Fruit fly (Drosophila melanogaster) whole organism, embryonic: Measurements from ENCODE around the gene Spec2.

ENCODE experiments used
- Awh ChIP-seq: fragments of 200-800 bp; sonication (Bioruptor generic); IDR thresholded peaks from 2 replicates; pipeline ENCODE4, ENCODE4 v1.3.6; 2022; ENCODE audit warnings: missing biosample characterization, missing genetic modification characterization
- CG11696 ChIP-seq: fragments of 200-800 bp; sonication (Bioruptor generic); IDR thresholded peaks from 2 replicates; pipeline ENCODE4 v1.3.6; 2022; ENCODE audit warnings: missing biosample characterization, missing genetic modification characterization
- CG12104 ChIP-seq: fragments of 200-800 bp; sonication (Bioruptor generic); optimal IDR thresholded peaks from 3 replicates; lab custom pipeline; 2016; ENCODE audit warnings: missing biosample characterization, missing genetic modification characterization
- CG12155 ChIP-seq: fragments of 200-800 bp; sonication (Bioruptor generic); optimal IDR thresholded peaks from 3 replicates; lab custom pipeline; 2016; ENCODE audit warnings: missing biosample characterization, missing genetic modification characterization
- CG12391 ChIP-seq: fragments of 200-800 bp; sonication (Bioruptor generic); optimal IDR thresholded peaks from 3 replicates; lab custom pipeline; 2018; ENCODE audit warnings: missing biosample characterization, mild to moderate bottlenecking, missing genetic modification characterization, moderate library complexity
- CG14014 ChIP-seq: fragments of 200-800 bp; sonication (Bioruptor generic); IDR thresholded peaks from 2 replicates; pipeline ENCODE4 v1.3.6; 2022; ENCODE audit warnings: missing biosample characterization, missing genetic modification characterization
- CG1529 ChIP-seq: fragments of 200-800 bp; sonication (Bioruptor generic); optimal IDR thresholded peaks from 3 replicates; lab custom pipeline; 2018; ENCODE audit warnings: missing biosample characterization, missing genetic modification characterization
- CG15696 ChIP-seq: fragments of 200-800 bp; sonication (Bioruptor generic); optimal IDR thresholded peaks from 2 replicates; lab custom pipeline; 2019; ENCODE audit warnings: missing biosample characterization, mild to moderate bottlenecking, missing genetic modification characterization, moderate library complexity
- CG16813 ChIP-seq: fragments of 200-800 bp; sonication (Bioruptor generic); IDR thresholded peaks from 3 replicates; pipeline ENCODE4 v1.3.6; 2022; ENCODE audit warnings: missing biosample characterization, missing genetic modification characterization; ENCODE audit not compliant: partially characterized antibody
- CG2120 ChIP-seq: fragments of 200-800 bp; sonication (Bioruptor generic); optimal IDR thresholded peaks from 3 replicates; lab custom pipeline; 2016; ENCODE audit warnings: missing biosample characterization, missing genetic modification characterization
- CG2129 ChIP-seq: fragments of 200-800 bp; sonication (Bioruptor generic); IDR thresholded peaks from 2 replicates; pipeline ENCODE4 v1.3.6; 2022; ENCODE audit warnings: missing biosample characterization, missing genetic modification characterization; ENCODE audit not compliant: partially characterized antibody
- CG2875 ChIP-seq: fragments of 200-800 bp; sonication (Bioruptor generic); optimal IDR thresholded peaks from 2 replicates; lab custom pipeline; 2017; ENCODE audit warnings: missing biosample characterization, mild to moderate bottlenecking, missing genetic modification characterization, missing genetic modification reagents
- CG2889 ChIP-seq: fragments of 200-800 bp; sonication (Bioruptor generic); IDR thresholded peaks from 3 replicates; pipeline ENCODE4 v1.3.6; 2022; ENCODE audit warnings: missing biosample characterization, missing genetic modification characterization
- CG31388 ChIP-seq: fragments of 200-800 bp; sonication (Bioruptor generic); optimal IDR thresholded peaks from 2 replicates; lab custom pipeline; 2016; ENCODE audit warnings: missing biosample characterization, missing genetic modification characterization
- CG3407 ChIP-seq: fragments of 200-800 bp; sonication (Bioruptor generic); optimal IDR thresholded peaks from 2 replicates; lab custom pipeline; 2018; ENCODE audit warnings: missing biosample characterization, mild to moderate bottlenecking, missing genetic modification characterization
- CG6791 ChIP-seq: fragments of 200-800 bp; sonication (Bioruptor generic); IDR thresholded peaks from 3 replicates; pipeline ENCODE4 v1.3.6; 2022; ENCODE audit warnings: missing biosample characterization, missing genetic modification characterization; ENCODE audit not compliant: partially characterized antibody
- CG6854 ChIP-seq: fragments of 200-800 bp; sonication (Bioruptor generic); optimal IDR thresholded peaks from 3 replicates; lab custom pipeline; 2017; ENCODE audit warnings: missing biosample characterization, mild to moderate bottlenecking, missing genetic modification characterization
- CG7745 ChIP-seq: fragments of 200-800 bp; sonication (Bioruptor generic); optimal IDR thresholded peaks from 2 replicates; lab custom pipeline; 2018; ENCODE audit warnings: missing biosample characterization, mild to moderate bottlenecking, missing genetic modification characterization, moderate library complexity
- CG8765 ChIP-seq: fragments of 200-800 bp; sonication (Bioruptor generic); IDR thresholded peaks from 2 replicates; pipeline ENCODE4 v1.3.6; 2022; ENCODE audit warnings: missing biosample characterization, missing genetic modification characterization
- CG8924 ChIP-seq: fragments of 200-800 bp; optimal IDR thresholded peaks from 3 replicates; lab custom pipeline; 2019; ENCODE audit warnings: missing biosample characterization, mild to moderate bottlenecking, missing genetic modification characterization, moderate library complexity
- CG9215 ChIP-seq: fragments of 200-800 bp; sonication (Bioruptor generic); IDR thresholded peaks from 2 replicates; pipeline ENCODE4 v1.3.6; 2022; ENCODE audit warnings: missing biosample characterization, missing genetic modification characterization
- CG9609 ChIP-seq: fragments of 200-800 bp; sonication (Bioruptor generic); optimal IDR thresholded peaks from 3 replicates; lab custom pipeline; 2016; ENCODE audit warnings: missing biosample characterization, missing genetic modification characterization
- Camta ChIP-seq: fragments of 200-800 bp; sonication (Bioruptor generic); optimal IDR thresholded peaks from 2 replicates; lab custom pipeline; 2016; ENCODE audit warnings: missing biosample characterization, missing genetic modification characterization
- Fer2 ChIP-seq: fragments of 200-800 bp; sonication (Bioruptor generic); optimal IDR thresholded peaks from 2 replicates; lab custom pipeline; 2018; ENCODE audit warnings: missing biosample characterization, mild to moderate bottlenecking, missing genetic modification characterization, moderate library complexity
- Gug ChIP-seq: fragments of 200-800 bp; sonication (Bioruptor generic); IDR thresholded peaks from 4 replicates; pipeline ENCODE4 v1.3.6; 2022; ENCODE audit warnings: missing biosample characterization, missing genetic modification characterization
- Hr39 ChIP-seq: fragments of >200 bp; optimal IDR thresholded peaks from 2 replicates; lab custom pipeline; 2017
- Max ChIP-seq: fragments of 200-800 bp; sonication (Bioruptor generic); optimal IDR thresholded peaks from 2 replicates; lab custom pipeline; 2016; ENCODE audit warnings: missing biosample characterization, mild to moderate bottlenecking, missing genetic modification characterization
- Opbp ChIP-seq: fragments of 200-800 bp; sonication (Bioruptor generic); IDR thresholded peaks from 3 replicates; pipeline ENCODE4 v1.3.6; 2022; ENCODE audit warnings: missing biosample characterization, missing genetic modification characterization; ENCODE audit not compliant: partially characterized antibody
- Xrp1 ChIP-seq: fragments of 200-800 bp; sonication (Bioruptor generic); IDR thresholded peaks from 2 replicates; pipeline ENCODE4 v1.3.6; 2022; ENCODE audit warnings: missing biosample characterization, missing genetic modification characterization
- YL-1 ChIP-seq: fragments of 200-800 bp; sonication (Bioruptor generic); optimal IDR thresholded peaks from 3 replicates; lab custom pipeline; 2017; ENCODE audit warnings: missing biosample characterization, mild to moderate bottlenecking, missing genetic modification characterization
- bbx ChIP-seq: fragments of 200-800 bp; sonication (Bioruptor generic); IDR thresholded peaks from 2 replicates; pipeline ENCODE4 v1.3.6; 2022; ENCODE audit warnings: missing biosample characterization, missing genetic modification characterization; ENCODE audit not compliant: partially characterized antibody
- cas ChIP-seq: fragments of 200-800 bp; sonication (Bioruptor generic); IDR thresholded peaks from 2 replicates; pipeline ENCODE4 v1.3.6; 2022; ENCODE audit warnings: missing biosample characterization, missing genetic modification characterization
- chm ChIP-seq: fragments of 200-800 bp; sonication (Bioruptor generic); IDR thresholded peaks from 2 replicates; pipeline ENCODE4 v1.3.6; 2022; ENCODE audit warnings: missing biosample characterization, missing genetic modification characterization
- da ChIP-seq: fragments of 200-800 bp; sonication (Bioruptor generic); optimal IDR thresholded peaks from 2 replicates; lab custom pipeline; 2016; ENCODE audit warnings: missing biosample characterization, missing genetic modification characterization
- dimm ChIP-seq: fragments of 200-800 bp; sonication (Bioruptor generic); IDR thresholded peaks from 2 replicates; pipeline ENCODE4 v1.3.6; 2022; ENCODE audit warnings: missing biosample characterization, missing genetic modification characterization
- dmrt11E ChIP-seq: fragments of 200-800 bp; sonication (Bioruptor generic); optimal IDR thresholded peaks from 3 replicates; lab custom pipeline; 2018; ENCODE audit warnings: missing biosample characterization, mild to moderate bottlenecking, missing genetic modification characterization, moderate library complexity
- exex ChIP-seq: fragments of 200-800 bp; sonication (Bioruptor generic); optimal IDR thresholded peaks from 4 replicates; lab custom pipeline; 2018; ENCODE audit warnings: missing biosample characterization, mild to moderate bottlenecking, missing genetic modification characterization, moderate library complexity
- gcm2 ChIP-seq: fragments of 200-800 bp; sonication (Bioruptor generic); optimal IDR thresholded peaks from 2 replicates; lab custom pipeline; 2016; ENCODE audit warnings: missing biosample characterization, missing genetic modification characterization
- gsb-n ChIP-seq: fragments of 200-800 bp; sonication (Bioruptor generic); optimal IDR thresholded peaks from 3 replicates; lab custom pipeline; 2018; ENCODE audit warnings: missing biosample characterization, mild to moderate bottlenecking, missing genetic modification characterization
- nau ChIP-seq: fragments of 200-800 bp; sonication (Bioruptor generic); optimal IDR thresholded peaks from 3 replicates; lab custom pipeline; 2017; ENCODE audit warnings: missing biosample characterization, mild to moderate bottlenecking, missing genetic modification characterization, missing genetic modification reagents
- psq ChIP-seq: fragments of 200-800 bp; sonication (Bioruptor generic); optimal IDR thresholded peaks from 2 replicates; lab custom pipeline; 2017; ENCODE audit warnings: missing biosample characterization, missing genetic modification characterization
- pum ChIP-seq: fragments of 200-800 bp; sonication (Bioruptor generic); optimal IDR thresholded peaks from 2 replicates; lab custom pipeline; 2016; ENCODE audit warnings: missing biosample characterization, missing genetic modification characterization
- row ChIP-seq: fragments of 200-800 bp; sonication (Bioruptor generic); IDR thresholded peaks from 3 replicates; pipeline ENCODE4 v1.3.6; 2022; ENCODE audit warnings: missing biosample characterization, missing genetic modification characterization
- salm ChIP-seq: fragments of 200-800 bp; sonication (Bioruptor generic); optimal IDR thresholded peaks from 2 replicates; lab custom pipeline; 2018; ENCODE audit warnings: missing biosample characterization, mild to moderate bottlenecking, missing genetic modification characterization
- slp2 ChIP-seq: fragments of 200-800 bp; sonication (Bioruptor generic); optimal IDR thresholded peaks from 2 replicates; lab custom pipeline; 2016; ENCODE audit warnings: missing biosample characterization, missing genetic modification characterization
- sna ChIP-seq: fragments of 200-800 bp; sonication (Bioruptor generic); IDR thresholded peaks from 2 replicates; pipeline ENCODE4 v1.3.6; 2022; ENCODE audit warnings: missing biosample characterization, missing genetic modification characterization; ENCODE audit not compliant: partially characterized antibody
- tin ChIP-seq: fragments of 200-800 bp; sonication (Bioruptor generic); optimal IDR thresholded peaks from 3 replicates; lab custom pipeline; 2016; ENCODE audit warnings: missing biosample characterization, missing genetic modification characterization
- trh ChIP-seq: fragments of 200-800 bp; sonication (Bioruptor generic); optimal IDR thresholded peaks from 2 replicates; lab custom pipeline; 2016; ENCODE audit warnings: missing biosample characterization, missing genetic modification characterization
- ttk ChIP-seq: fragments of 200-800 bp; sonication (Bioruptor generic); IDR thresholded peaks from 2 replicates; pipeline ENCODE4 v2.1.2; 2022; ENCODE audit warnings: missing biosample characterization, missing genetic modification characterization
- vvl ChIP-seq: fragments of 200-800 bp; sonication (Bioruptor generic); IDR thresholded peaks from 2 replicates; pipeline ENCODE4 v1.3.6; 2022; ENCODE audit warnings: missing biosample characterization, missing genetic modification characterization

Gene Spec2

dm6 chr3R:5624115-5624878, at the start of gene Spec2, which contains the start of the genes Dph4 and RpL13A (continued):
- TF ChIP-seq CG12104 (peak; percentile 96), CG2889 (GFP tag; lab: Robert Waterston, UW) (no peak), Hr39 (lab: Kevin White, UChicago) (no peak), slp2 (peak; percentile 88), trh (peak; percentile 69), CG1529 (GFP tag; lab: Kevin White, UChicago) (peak; percentile 88), chm (GFP tag; lab: Robert Waterston, UW) (no peak), sna (GFP tag; lab: Robert Waterston, UW) (no peak), CG8765 (GFP tag; lab: Robert Waterston, UW) (no peak), CG12155 (GFP tag; lab: Kevin White, UChicago) (peak; percentile 89), exex (tag; lab: Kevin White, UChicago) (peak; percentile 62), vvl (no peak), tin (GFP tag; lab: Kevin White, UChicago) (peak; percentile 85), Xrp1 (no peak), CG9215 (no peak), Max (peak; percentile 92), gcm2 (GFP tag; lab: Kevin White, UChicago) (peak; percentile 88), CG3407 (GFP tag; lab: Kevin White, UChicago) (peak; percentile 93), Gug (no peak), CG14014 (GFP tag; lab: Robert Waterston, UW) (no peak), Awh (GFP tag; lab: Robert Waterston, UW) (no peak), CG7745 (tag; lab: Kevin White, UChicago) (no peak), CG8924 (tag; lab: Kevin White, UChicago) (peak; percentile 87), CG2129 (GFP tag; lab: Robert Waterston, UW) (no peak), CG12391 (tag; lab: Kevin White, UChicago) (peak; percentile 91), row (GFP tag; lab: Robert Waterston, UW) (no peak), CG6854 (peak; percentile 95), dmrt11E (tag; lab: Kevin White, UChicago) (peak; percentile 84), YL-1 (peak; percentile 99), CG2120 (peak; percentile 71), CG9609 (GFP tag; lab: Kevin White, UChicago) (peak; percentile 95), Fer2 (tag; lab: Kevin White, UChicago) (peak; percentile 89), CG6791 (GFP tag; lab: Robert Waterston, UW) (no peak), CG2875 (GFP tag; lab: Kevin White, UChicago) (peak; percentile 92), CG31388 (GFP tag; lab: Kevin White, UChicago) (no peak), CG11696 (no peak), ttk (GFP tag; lab: Robert Waterston, UW) (no peak), salm (tag; lab: Kevin White, UChicago) (peak; percentile 82), cas (GFP tag; lab: Robert Waterston, UW) (no peak), da (GFP tag; lab: Kevin White, UChicago) (peak; percentile 82), nau (GFP tag; lab: Kevin White, UChicago) (peak; percentile 94), psq (GFP tag; lab: Kevin White, UChicago) (peak; percentile 81), pum (GFP tag; lab: Kevin White, UChicago) (peak; percentile 69), CG15696 (tag; lab: Kevin White, UChicago) (peak; percentile 50), CG16813 (GFP tag; lab: Robert Waterston, UW) (no peak), Opbp (GFP tag; lab: Robert Waterston, UW) (no peak), dimm (GFP tag; lab: Robert Waterston, UW) (no peak), Camta (peak; percentile 94), bbx (GFP tag; lab: Robert Waterston, UW) (no peak), gsb-n (tag; lab: Kevin White, UChicago) (peak; percentile 85)
